Worm (Caenorhabditis elegans) whole organism, L1 larva: Measurements from ENCODE around the gene F20D1.22.

Source experiments
- C04F5.9 ChIP-seq: sonication (generic microtip); optimal IDR thresholded peaks from 2 replicates; lab custom pipeline; 2016; ENCODE audit warnings: missing genetic modification characterization, missing compliant biosample characterization
- C16A3.4 ChIP-seq: fragments of 150-350 bp; optimal IDR thresholded peaks from 2 replicates; lab custom pipeline; 2014; ENCODE audit warnings: missing biosample characterization, missing genetic modification characterization
- C34B4.2 ChIP-seq: sonication (generic microtip); optimal IDR thresholded peaks from 2 replicates; lab custom pipeline; 2017; ENCODE audit warnings: mild to moderate bottlenecking, missing genetic modification characterization, missing compliant biosample characterization
- F16B12.6 ChIP-seq: fragments of 150-350 bp; optimal IDR thresholded peaks from 2 replicates; lab custom pipeline; 2014; ENCODE audit warnings: missing biosample characterization, missing genetic modification characterization
- Y116A8C.19 ChIP-seq: sonication (generic microtip); optimal IDR thresholded peaks from 2 replicates; lab custom pipeline; 2016; ENCODE audit warnings: missing compliant biosample characterization, missing genetic modification characterization, borderline replicate concordance
- blmp-1 ChIP-seq: fragments of 150-350 bp; optimal IDR thresholded peaks from 2 replicates; lab custom pipeline; 2014; ENCODE audit warnings: missing biosample characterization, missing genetic modification characterization
- ceh-8 ChIP-seq: fragments of 200-800 bp; sonication (Bioruptor generic); optimal IDR thresholded peaks from 2 replicates; lab custom pipeline; 2018; ENCODE audit warnings: mild to moderate bottlenecking, missing genetic modification characterization, moderate library complexity, missing compliant biosample characterization
- ceh-82 ChIP-seq, 3 experiments: fragments of 150-350 bp in 1 of 3; sonication (generic microtip) in 2 of 3; optimal IDR thresholded peaks; 2 replicates each; lab custom pipeline; 2014 to 2017; ENCODE audit warnings: missing biosample characterization in 3 of 3, missing genetic modification characterization in 3 of 3
- ceh-90 ChIP-seq: sonication (generic microtip); optimal IDR thresholded peaks from 2 replicates; lab custom pipeline; 2016; ENCODE audit warnings: missing genetic modification characterization, missing compliant biosample characterization
- ces-1 ChIP-seq: fragments of 150-350 bp; optimal IDR thresholded peaks from 2 replicates; lab custom pipeline; 2014; ENCODE audit warnings: missing biosample characterization, missing genetic modification reagents, missing genetic modification characterization
- dpl-1 ChIP-seq, 3 experiments: fragments of 150-350 bp in 2 of 3; sonication (generic microtip) in 1 of 3; optimal IDR thresholded peaks; 2 replicates each; lab custom pipeline; 2014 to 2017; ENCODE audit warnings: missing biosample characterization in 3 of 3, missing genetic modification characterization in 3 of 3, missing genetic modification reagents in 3 of 3
- dsc-1 ChIP-seq: sonication (generic microtip); optimal IDR thresholded peaks from 2 replicates; lab custom pipeline; 2016; ENCODE audit warnings: mild to moderate bottlenecking, missing genetic modification characterization, missing compliant biosample characterization
- efl-1 ChIP-seq, 4 experiments: fragments of 150-350 bp; optimal IDR thresholded peaks in 3 of 4; peaks in 1 of 4; 1 replicate in 1 of 4; 2 replicates in 3 of 4; lab custom pipeline; 2014; ENCODE audit warnings: missing biosample characterization in 2 of 4, missing genetic modification characterization in 2 of 4, missing genetic modification reagents in 2 of 4
- efl-3 ChIP-seq: fragments of 200-800 bp; sonication (Bioruptor generic); optimal IDR thresholded peaks from 2 replicates; lab custom pipeline; 2018; ENCODE audit warnings: mild to moderate bottlenecking, missing genetic modification characterization, missing compliant biosample characterization
- egl-13 ChIP-seq: sonication (generic microtip); optimal IDR thresholded peaks from 2 replicates; lab custom pipeline; 2016; ENCODE audit warnings: missing genotype, missing genetic modification reagents, missing genetic modification characterization, missing compliant biosample characterization
- fkh-10 ChIP-seq: sonication (generic microtip); optimal IDR thresholded peaks from 2 replicates; lab custom pipeline; 2017; ENCODE audit warnings: missing biosample characterization, missing genetic modification reagents, missing genetic modification characterization
- fkh-4 ChIP-seq: sonication (generic microtip); optimal IDR thresholded peaks from 2 replicates; lab custom pipeline; 2016; ENCODE audit warnings: missing compliant biosample characterization, missing genetic modification characterization, borderline replicate concordance
- fos-1 ChIP-seq: fragments of 150-350 bp; optimal IDR thresholded peaks from 2 replicates; lab custom pipeline; 2014; ENCODE audit warnings: missing biosample characterization, missing genetic modification characterization
- grh-1 ChIP-seq: fragments of 200-800 bp; sonication (Bioruptor generic); IDR thresholded peaks from 2 replicates; pipeline ENCODE4 v1.3.6; 2022; ENCODE audit warnings: missing genetic modification reagents, missing genetic modification characterization, missing compliant biosample characterization
- hlh-17 ChIP-seq: fragments of 200-800 bp; sonication (Bioruptor generic); optimal IDR thresholded peaks from 2 replicates; lab custom pipeline; 2018; ENCODE audit warnings: missing genetic modification characterization, mild to moderate bottlenecking, missing compliant biosample characterization, moderate library complexity, borderline replicate concordance
- hlh-4 ChIP-seq: sonication (generic microtip); optimal IDR thresholded peaks from 2 replicates; lab custom pipeline; 2016; ENCODE audit warnings: mild to moderate bottlenecking, missing genetic modification characterization, missing compliant biosample characterization
- hpl-2 ChIP-seq: fragments of 150-350 bp; optimal IDR thresholded peaks from 2 replicates; lab custom pipeline; 2014; ENCODE audit warnings: missing biosample characterization, missing genetic modification reagents, missing genetic modification characterization
- jun-1 ChIP-seq: fragments of 150-350 bp; optimal IDR thresholded peaks from 2 replicates; lab custom pipeline; 2014; ENCODE audit warnings: missing biosample characterization, missing genetic modification reagents, missing genetic modification characterization
- lin-13 ChIP-seq: fragments of 150-350 bp; optimal IDR thresholded peaks from 2 replicates; lab custom pipeline; 2014; ENCODE audit warnings: missing biosample characterization, missing genetic modification reagents, missing genetic modification characterization
- lin-15B ChIP-seq: fragments of 150-350 bp; sonication (generic microtip); optimal IDR thresholded peaks from 3 replicates; lab custom pipeline; 2014; ENCODE audit warnings: missing biosample characterization, missing genetic modification characterization
- lin-35 ChIP-seq, 2 experiments: fragments of 150-350 bp; optimal IDR thresholded peaks; 2 replicates each; lab custom pipeline; 2014; ENCODE audit warnings: missing biosample characterization in 2 of 2, missing genetic modification characterization in 2 of 2, missing genetic modification reagents in 2 of 2
- lin-39 ChIP-seq: fragments of 150-350 bp; optimal IDR thresholded peaks from 2 replicates; lab custom pipeline; 2014; ENCODE audit warnings: missing biosample characterization, missing genetic modification reagents, missing genetic modification characterization
- lir-3 ChIP-seq: sonication (generic microtip); optimal IDR thresholded peaks from 2 replicates; lab custom pipeline; 2016; ENCODE audit warnings: mild to moderate bottlenecking, missing genetic modification characterization, moderate library complexity, missing compliant biosample characterization; ENCODE audit not compliant: poor library complexity
- lsy-2 ChIP-seq, 2 experiments: fragments of 150-350 bp; optimal IDR thresholded peaks; 2 replicates each; lab custom pipeline; 2014; ENCODE audit warnings: missing biosample characterization in 2 of 2, missing genetic modification characterization in 2 of 2
- mab-9 ChIP-seq: fragments of 200-800 bp; sonication (Bioruptor generic); IDR thresholded peaks from 2 replicates; pipeline ENCODE4 v1.3.6; 2022; ENCODE audit warnings: missing genetic modification reagents, missing genetic modification characterization, missing compliant biosample characterization
- mdl-1 ChIP-seq, 2 experiments: fragments of 150-350 bp; optimal IDR thresholded peaks; 2 replicates each; lab custom pipeline; 2014 to 2017; ENCODE audit warnings: missing biosample characterization in 2 of 2, missing genetic modification characterization in 2 of 2, inconsistent platforms in 1 of 2
- mef-2 ChIP-seq: fragments of 150-350 bp; optimal IDR thresholded peaks from 2 replicates; lab custom pipeline; 2014; ENCODE audit warnings: missing biosample characterization, missing genetic modification characterization
- nhr-11 ChIP-seq: fragments of 150-350 bp; optimal IDR thresholded peaks from 2 replicates; lab custom pipeline; 2014; ENCODE audit warnings: missing biosample characterization, missing genetic modification characterization
- nhr-20 ChIP-seq: sonication (generic microtip); optimal IDR thresholded peaks from 2 replicates; lab custom pipeline; 2016; ENCODE audit warnings: mild to moderate bottlenecking, missing genetic modification characterization, missing compliant biosample characterization
- nhr-28 ChIP-seq: fragments of 150-350 bp; optimal IDR thresholded peaks from 2 replicates; lab custom pipeline; 2014; ENCODE audit warnings: missing biosample characterization, missing genetic modification characterization
- nhr-71 ChIP-seq: sonication (generic microtip); optimal IDR thresholded peaks from 2 replicates; lab custom pipeline; 2016; ENCODE audit warnings: mild to moderate bottlenecking, missing genetic modification characterization, moderate library complexity, missing compliant biosample characterization
- nhr-84 ChIP-seq: sonication (generic microtip); optimal IDR thresholded peaks from 2 replicates; lab custom pipeline; 2017; ENCODE audit warnings: missing biosample characterization, missing genetic modification characterization
- nhr-85 ChIP-seq: sonication (generic microtip); peaks from one replicate; lab custom pipeline; 2016; ENCODE audit warnings: missing genetic modification characterization, inconsistent platforms, missing compliant biosample characterization
- pag-3 ChIP-seq: sonication (generic microtip); optimal IDR thresholded peaks from 2 replicates; lab custom pipeline; 2017; ENCODE audit warnings: missing genetic modification characterization, mild to moderate bottlenecking, missing compliant biosample characterization, antibody characterized with exemption, borderline replicate concordance; ENCODE audit not compliant: insufficient read depth
- pax-3 ChIP-seq: fragments of 200-800 bp; sonication (Bioruptor generic); optimal IDR thresholded peaks from 2 replicates; lab custom pipeline; 2018; ENCODE audit warnings: mild to moderate bottlenecking, missing genetic modification characterization, moderate library complexity, missing compliant biosample characterization
- rnt-1 ChIP-seq: sonication (generic microtip); optimal IDR thresholded peaks from 2 replicates; lab custom pipeline; 2016; ENCODE audit warnings: mild to moderate bottlenecking, missing genetic modification characterization, moderate library complexity, missing compliant biosample characterization
- snpc-4 ChIP-seq: fragments of 150-350 bp; optimal IDR thresholded peaks from 2 replicates; lab custom pipeline; 2014; ENCODE audit warnings: missing biosample characterization, missing genetic modification characterization
- snu-23 ChIP-seq: sonication (generic microtip); optimal IDR thresholded peaks from 2 replicates; lab custom pipeline; 2016; ENCODE audit warnings: missing genetic modification characterization, missing compliant biosample characterization
- sox-4 ChIP-seq: sonication (generic microtip); optimal IDR thresholded peaks from 2 replicates; lab custom pipeline; 2016; ENCODE audit warnings: missing genetic modification characterization, missing compliant biosample characterization
- tbx-2 ChIP-seq: sonication (generic microtip); optimal IDR thresholded peaks from 2 replicates; lab custom pipeline; 2016; ENCODE audit warnings: missing genetic modification characterization, missing compliant biosample characterization
- unc-30 ChIP-seq: sonication (generic microtip); optimal IDR thresholded peaks from 2 replicates; lab custom pipeline; 2017; ENCODE audit warnings: missing biosample characterization, missing genetic modification characterization
- unc-62 ChIP-seq: fragments of 150-350 bp; optimal IDR thresholded peaks from 2 replicates; lab custom pipeline; 2014; ENCODE audit warnings: missing biosample characterization, missing genetic modification reagents, missing genetic modification characterization
- unc-86 ChIP-seq: sonication (generic microtip); optimal IDR thresholded peaks from 2 replicates; lab custom pipeline; 2016; ENCODE audit warnings: missing genetic modification characterization, missing compliant biosample characterization
- vab-15 ChIP-seq: sonication (generic microtip); optimal IDR thresholded peaks from 2 replicates; lab custom pipeline; 2017; ENCODE audit warnings: missing genotype, mild to moderate bottlenecking, missing genetic modification characterization, missing compliant biosample characterization

F20D1.22 gene

DNA sequence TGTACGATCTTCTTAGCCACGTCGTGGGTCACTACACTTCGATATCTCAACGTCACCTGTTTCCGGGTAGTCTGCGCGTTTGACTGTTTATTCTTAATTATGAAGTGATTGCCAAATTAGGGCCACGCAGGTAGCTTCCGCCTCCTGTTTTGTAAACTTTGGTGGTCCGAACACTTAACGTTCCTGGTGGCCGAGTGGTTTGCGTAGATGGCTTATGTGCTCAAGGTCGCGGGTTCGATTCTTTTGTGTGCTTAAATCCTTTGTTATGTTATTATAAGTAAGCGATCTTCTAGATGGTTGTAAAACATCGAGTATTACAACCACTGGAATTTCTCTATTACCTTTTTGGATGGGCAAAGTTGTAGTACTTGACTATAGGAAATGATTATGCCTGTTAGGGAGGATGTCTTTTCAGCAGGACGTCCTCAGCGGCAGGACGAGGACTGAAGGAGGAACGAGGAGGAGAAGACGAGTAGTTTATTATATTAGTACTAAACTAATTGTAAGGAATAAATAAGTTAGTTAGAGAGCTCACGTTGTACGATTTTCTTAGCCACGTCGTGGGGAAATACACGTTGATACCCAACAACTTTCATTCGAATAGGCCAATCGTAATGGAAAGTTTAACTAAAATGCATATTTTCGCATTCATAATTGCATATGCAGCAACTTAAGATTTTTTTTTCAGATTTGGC is 10.4 kb downstream of the F20D1.22 start:
- TF ChIP-seq nhr-85 (tag; lab: Kevin White, UChicago) (peak; percentile 7), nhr-20 (no peak)
- TF ChIP-seq, all 84 proteins: peak for 1

DNA sequence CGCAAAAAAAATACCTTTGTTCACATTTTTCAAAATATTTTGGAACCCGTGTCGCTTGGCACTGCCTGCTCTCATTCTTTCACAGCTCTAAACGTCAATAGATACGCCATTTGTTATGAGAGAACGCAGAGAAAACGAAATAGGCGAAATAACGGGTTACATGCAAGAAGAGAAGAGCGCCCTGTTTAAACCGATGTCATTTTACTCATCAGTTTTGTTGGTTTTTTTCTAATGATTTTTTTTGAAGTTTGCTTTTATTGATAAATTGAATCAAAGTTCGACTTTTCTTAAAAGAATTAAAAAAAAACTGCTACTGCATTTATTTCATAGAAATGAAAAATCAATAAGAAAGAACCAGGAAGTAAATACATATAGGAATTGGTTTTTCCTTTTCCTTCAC is 12.1 kb downstream of the F20D1.22 start:
- no peak for TF ChIP-seq C16A3.4 (tag; lab: Kevin White, UChicago)
- no peak for TF ChIP-seq efl-3 (GFP tag; lab: Kevin White, UChicago)
- no peak for TF ChIP-seq lin-15B
- TF ChIP-seq lsy-2 (tag; optimal IDR thresholded peaks at IDR 0.05; lab: Kevin White, UChicago) = peak in 1 of 2 experiments; percentile 10
- no peak for TF ChIP-seq C04F5.9
- TF ChIP-seq mdl-1 (tag; optimal IDR thresholded peaks at IDR 0.05; lab: Kevin White, UChicago) = no peak
- TF ChIP-seq F16B12.6 (tag; lab: Kevin White, UChicago) = no peak
- TF ChIP-seq nhr-84 (tag; lab: Kevin White, UChicago) = no peak
- TF ChIP-seq fkh-10 (GFP tag; lab: Kevin White, UChicago) = no peak
- no peak for TF ChIP-seq lir-3
- TF ChIP-seq C34B4.2 = no peak
- peak; percentile 21 for TF ChIP-seq rnt-1
- TF ChIP-seq grh-1 = no peak
- TF ChIP-seq hpl-2 = no peak
- no peak for TF ChIP-seq Y116A8C.19
- no peak for TF ChIP-seq unc-86 (tag; lab: Kevin White, UChicago)
- TF ChIP-seq unc-62 (GFP tag; lab: Kevin White, UChicago) = no peak
- no peak for TF ChIP-seq pax-3 (tag; lab: Kevin White, UChicago)
- no peak for TF ChIP-seq hlh-4 (tag; lab: Kevin White, UChicago)
- no peak for TF ChIP-seq mef-2 (tag; lab: Kevin White, UChicago)
- TF ChIP-seq blmp-1 (tag; lab: Kevin White, UChicago) = peak; percentile 11
- peak; percentile 26 for TF ChIP-seq nhr-20
- TF ChIP-seq ceh-82 (tag; optimal IDR thresholded peaks at IDR 0.05; lab: Kevin White, UChicago) = peak in 2 of 3 experiments; percentile 16 to 30
- peak; percentile 26 for TF ChIP-seq fos-1 (tag; lab: Kevin White, UChicago)
- no peak for TF ChIP-seq ceh-90
- no peak for TF ChIP-seq vab-15 (tag; lab: Kevin White, UChicago)
- TF ChIP-seq nhr-85 (tag; lab: Kevin White, UChicago) = peak; percentile 26
- TF ChIP-seq nhr-11 (tag; lab: Kevin White, UChicago) = no peak
- TF ChIP-seq lin-39 = no peak
- TF ChIP-seq dpl-1 (GFP tag; optimal IDR thresholded peaks at IDR 0.05; lab: Kevin White, UChicago) = no peak
- peak; percentile 38 for TF ChIP-seq nhr-71 (tag; lab: Kevin White, UChicago)
- TF ChIP-seq pag-3 (tag; lab: Kevin White, UChicago) = no peak
- TF ChIP-seq mab-9 (GFP tag; lab: Robert Waterston, UW) = no peak
- TF ChIP-seq fkh-4 (tag; lab: Kevin White, UChicago) = no peak
- TF ChIP-seq snpc-4 (tag; lab: Kevin White, UChicago) = no peak
- TF ChIP-seq snu-23 (GFP tag; lab: Kevin White, UChicago) = peak; percentile 43
- TF ChIP-seq ces-1 (GFP tag; lab: Kevin White, UChicago) = no peak
- TF ChIP-seq dsc-1 = no peak
- no peak for TF ChIP-seq sox-4 (tag; lab: Kevin White, UChicago)
- TF ChIP-seq tbx-2 (tag; lab: Kevin White, UChicago) = peak; percentile 19
- TF ChIP-seq ceh-8 = no peak
- TF ChIP-seq nhr-28 (tag; lab: Kevin White, UChicago) = no peak
- TF ChIP-seq lin-13 (GFP tag; lab: Kevin White, UChicago) = no peak
- TF ChIP-seq unc-30 (tag; lab: Kevin White, UChicago) = no peak
- TF ChIP-seq jun-1 (tag; lab: Kevin White, UChicago) = no peak
- peak in 1 of 2 experiments; percentile 2 for TF ChIP-seq lin-35 (GFP tag; optimal IDR thresholded peaks at IDR 0.05; lab: Kevin White, UChicago)
- TF ChIP-seq hlh-17 (GFP tag; lab: Kevin White, UChicago) = no peak
- no peak for TF ChIP-seq egl-13 (tag; lab: Kevin White, UChicago)
- no peak for TF ChIP-seq efl-1 (optimal IDR thresholded peaks at IDR 0.05; lab: Kevin White, UChicago)
- TF ChIP-seq efl-1 (GFP tag; optimal IDR thresholded peaks at IDR 0.05 in 1 of 2; lab: Kevin White, UChicago) = no peak
